Worm (Caenorhabditis elegans): ENCODE measurements around the gene mec-5.
A peak's percentile ranks its signal among the peaks of the same experiment; 100 is the strongest.

mec-5 gene

DNA sequence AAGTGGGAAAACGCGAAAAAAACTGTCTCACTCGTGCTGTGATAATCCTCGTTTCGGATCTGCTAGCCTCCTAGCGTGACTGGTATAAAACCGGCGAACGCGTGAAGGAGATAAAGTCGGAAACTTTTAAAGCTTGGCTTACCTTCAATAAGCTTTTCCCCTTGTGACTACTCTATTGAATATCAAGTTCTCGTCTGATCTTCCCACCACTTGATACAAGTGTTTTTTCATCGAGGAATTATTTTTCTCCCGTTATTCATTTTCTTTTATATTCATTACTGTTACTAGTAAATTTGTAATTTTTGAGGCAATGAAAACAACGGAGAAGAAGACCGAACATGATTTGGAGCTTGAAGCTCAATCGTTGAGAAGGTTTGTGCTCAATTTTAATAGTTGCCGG, 7.4 kb downstream of the mec-5 start, which contains the start of gene col-186:
Gene col-186, plus strand, starts transcription at position 301 of the 400 bp plus-strand sequence.
- TF ChIP-seq dao-5 (tag; optimal IDR thresholded peaks at IDR 0.05) (no peak), him-1 (tag; optimal IDR thresholded peaks at IDR 0.05) (no peak)

- TF ChIP-seq W03F9.2 (tag; optimal IDR thresholded peaks at IDR 0.05) (no peak), dao-5 (tag; optimal IDR thresholded peaks at IDR 0.05) (no peak), him-1 (tag; optimal IDR thresholded peaks at IDR 0.05) (no peak)
Observed at ce11 chrX:15953086-15953485, 9.3 kb downstream of the mec-5 start.

DNA sequence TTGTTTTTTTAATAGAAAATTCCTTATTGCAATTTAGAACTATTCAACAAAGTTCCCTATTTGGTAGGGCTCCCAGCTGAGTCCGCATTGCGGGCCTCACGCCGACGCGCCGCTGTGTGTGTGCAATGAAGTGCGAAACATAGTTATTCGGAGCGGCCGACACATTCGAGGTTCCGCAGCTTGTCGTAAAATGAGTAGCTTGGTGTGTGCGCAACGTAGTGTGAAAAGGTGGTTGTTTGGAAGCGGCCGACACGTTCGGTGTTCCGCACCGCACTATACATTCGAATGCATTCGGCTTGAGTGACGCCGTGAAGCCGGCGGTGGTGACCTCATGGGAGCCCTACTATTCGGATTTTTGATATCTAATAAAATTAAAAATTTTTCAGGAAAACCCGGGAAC, 9.8 kb downstream of the mec-5 start:
- no peak for TF ChIP-seq him-1 (tag; optimal IDR thresholded peaks at IDR 0.05)
- TF ChIP-seq W03F9.2 (tag; optimal IDR thresholded peaks at IDR 0.05) = no peak
- TF ChIP-seq dao-5 (tag; optimal IDR thresholded peaks at IDR 0.05) = no peak

DNA sequence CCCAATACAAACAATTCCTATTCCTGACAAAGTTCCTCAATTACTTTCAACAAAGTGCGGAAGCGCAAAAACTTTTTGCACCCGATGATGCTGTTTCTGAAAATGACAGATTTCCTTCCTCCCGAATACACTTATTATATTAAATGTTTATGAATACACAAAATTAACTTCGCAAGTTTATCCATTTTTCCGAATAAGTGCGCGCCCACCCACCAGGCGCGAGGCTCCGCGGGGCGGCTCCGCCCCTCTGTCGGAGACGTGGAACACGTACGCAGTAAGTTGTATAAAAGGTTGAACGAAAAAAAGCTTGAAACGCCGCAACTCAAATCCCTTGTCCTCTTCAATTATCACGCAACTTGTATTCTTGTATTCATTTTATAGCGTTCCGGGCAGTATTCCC, 15.0 kb downstream of the mec-5 start, which contains the start of gene C09G1.5:
Gene C09G1.5, plus strand, starts transcription at position 301 of the 400 bp plus-strand sequence.
- TF ChIP-seq him-1 (tag; optimal IDR thresholded peaks at IDR 0.05) (no peak), W03F9.2 (tag; optimal IDR thresholded peaks at IDR 0.05) (no peak), dao-5 (tag; optimal IDR thresholded peaks at IDR 0.05) (no peak)

ce11 chrX:15982630-15983029, 38.8 kb downstream of the mec-5 start, which contains the start of gene C09G1.2:
C09G1.2 (minus strand) TSS chrX:15982730.
- TF ChIP-seq dao-5 (tag; optimal IDR thresholded peaks at IDR 0.05) = no peak
- TF ChIP-seq him-1 (tag; optimal IDR thresholded peaks at IDR 0.05) = no peak
- TF ChIP-seq W03F9.2 (tag; optimal IDR thresholded peaks at IDR 0.05) = no peak

DNA sequence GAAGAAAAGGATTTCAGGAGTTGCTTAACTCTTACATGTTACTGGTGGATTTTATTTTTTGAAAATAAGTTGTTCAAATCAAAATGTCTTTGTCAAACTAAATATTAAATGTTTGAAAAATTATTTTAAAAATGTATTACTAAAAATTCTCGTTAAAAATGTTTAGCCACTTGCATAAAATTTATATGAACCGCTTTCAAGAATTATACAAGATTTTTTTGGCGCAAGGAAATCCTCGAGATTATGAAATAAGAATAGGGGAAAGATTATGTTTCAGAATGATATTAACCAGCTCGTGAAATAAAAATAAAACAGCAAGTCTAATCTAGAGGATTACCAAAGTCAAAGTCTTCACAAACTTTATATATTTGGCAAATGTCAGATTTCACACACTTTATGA, 39.5 kb downstream of the mec-5 start:
- peak; percentile 69 for TF ChIP-seq him-1 (tag; optimal IDR thresholded peaks at IDR 0.05)
- TF ChIP-seq W03F9.2 (tag; optimal IDR thresholded peaks at IDR 0.05) = no peak
- TF ChIP-seq dao-5 (tag; optimal IDR thresholded peaks at IDR 0.05) = no peak

ce11 chrX:15988577-15988976, 44.8 kb downstream of the mec-5 start:
- no peak for TF ChIP-seq W03F9.2 (tag; optimal IDR thresholded peaks at IDR 0.05)
- no peak for TF ChIP-seq him-1 (tag; optimal IDR thresholded peaks at IDR 0.05)
- TF ChIP-seq dao-5 (tag; optimal IDR thresholded peaks at IDR 0.05) = no peak

ce11 chrX:15992806-15993205, 49.0 kb downstream of the mec-5 start:
- no peak for TF ChIP-seq him-1 (tag; optimal IDR thresholded peaks at IDR 0.05)
- no peak for TF ChIP-seq W03F9.2 (tag; optimal IDR thresholded peaks at IDR 0.05)
- TF ChIP-seq dao-5 (tag; optimal IDR thresholded peaks at IDR 0.05) = no peak

DNA sequence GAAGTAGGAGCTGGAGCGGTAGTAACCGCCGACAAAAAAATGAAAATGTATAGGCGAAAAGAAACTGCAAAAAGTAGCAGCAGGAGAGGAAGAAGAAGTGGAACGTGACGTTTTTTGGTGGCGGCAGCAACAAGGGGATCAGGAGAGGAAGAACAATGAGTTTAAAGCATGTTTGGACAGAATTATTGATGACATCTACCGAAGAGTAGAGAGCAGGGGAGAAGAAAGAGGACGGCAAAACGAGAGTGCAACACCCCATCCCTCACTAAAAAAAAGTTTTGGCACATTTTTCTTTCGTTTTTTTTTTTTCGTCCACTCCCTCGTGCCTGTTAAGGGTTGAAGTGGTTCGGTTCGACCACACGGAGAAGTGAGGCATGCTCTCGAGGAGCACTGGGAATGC, 50.1 kb downstream of the mec-5 start:
- TF ChIP-seq W03F9.2 (tag; optimal IDR thresholded peaks at IDR 0.05) = no peak

DNA sequence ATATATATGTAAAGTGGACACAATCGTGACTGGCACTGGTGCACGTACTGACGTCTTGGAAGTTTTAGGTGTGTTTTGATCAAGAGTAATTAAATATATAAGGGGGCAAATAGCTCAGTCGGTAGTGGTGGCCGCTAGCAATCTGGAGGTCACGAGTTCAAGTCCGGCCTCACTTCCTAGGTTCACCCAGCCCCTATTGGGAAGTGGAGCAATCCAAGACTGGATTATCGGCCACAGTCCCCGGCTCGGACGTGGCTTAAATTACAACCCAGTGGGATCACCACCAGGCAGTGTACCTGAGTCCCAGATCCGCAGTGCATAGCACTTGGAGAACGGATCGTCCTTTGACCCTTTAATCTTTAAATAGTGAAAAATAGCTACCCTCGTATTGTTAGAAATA, 53.3 kb downstream of the mec-5 start:
- TF ChIP-seq him-1 (tag; optimal IDR thresholded peaks at IDR 0.05) = no peak
- no peak for TF ChIP-seq dao-5 (tag; optimal IDR thresholded peaks at IDR 0.05)
- TF ChIP-seq W03F9.2 (tag; optimal IDR thresholded peaks at IDR 0.05) = no peak

ce11 chrX:15997926-15998325, 54.1 kb downstream of the mec-5 start:
- TF ChIP-seq him-1 (tag; optimal IDR thresholded peaks at IDR 0.05) (no peak), W03F9.2 (tag; optimal IDR thresholded peaks at IDR 0.05) (no peak), dao-5 (tag; optimal IDR thresholded peaks at IDR 0.05) (no peak)

All from whole organism, L4/young adult.